Worm (Caenorhabditis elegans) whole organism, L1 larva: ENCODE measurements around the gene Y66D12A.19.

ENCODE experiments used
- C04F5.9 ChIP-seq: sonication (generic microtip); optimal IDR thresholded peaks from 2 replicates; lab custom pipeline; 2016; ENCODE audit warnings: missing genetic modification characterization, missing compliant biosample characterization
- C16A3.4 ChIP-seq: fragments of 150-350 bp; optimal IDR thresholded peaks from 2 replicates; lab custom pipeline; 2014; ENCODE audit warnings: missing biosample characterization, missing genetic modification characterization
- Y116A8C.19 ChIP-seq: sonication (generic microtip); optimal IDR thresholded peaks from 2 replicates; lab custom pipeline; 2016; ENCODE audit warnings: missing compliant biosample characterization, missing genetic modification characterization, borderline replicate concordance
- aha-1 ChIP-seq: fragments of 150-350 bp; optimal IDR thresholded peaks from 2 replicates; lab custom pipeline; 2014; ENCODE audit warnings: missing biosample characterization, missing genetic modification characterization
- ama-1 ChIP-seq: fragments of 150-350 bp; optimal IDR thresholded peaks from 2 replicates; lab custom pipeline; 2014
- blmp-1 ChIP-seq: fragments of 150-350 bp; optimal IDR thresholded peaks from 2 replicates; lab custom pipeline; 2014; ENCODE audit warnings: missing biosample characterization, missing genetic modification characterization
- ceh-8 ChIP-seq: fragments of 200-800 bp; sonication (Bioruptor generic); optimal IDR thresholded peaks from 2 replicates; lab custom pipeline; 2018; ENCODE audit warnings: mild to moderate bottlenecking, missing genetic modification characterization, moderate library complexity, missing compliant biosample characterization
- ces-1 ChIP-seq: fragments of 150-350 bp; optimal IDR thresholded peaks from 2 replicates; lab custom pipeline; 2014; ENCODE audit warnings: missing biosample characterization, missing genetic modification reagents, missing genetic modification characterization
- dpl-1 ChIP-seq, 3 experiments: fragments of 150-350 bp in 2 of 3; sonication (generic microtip) in 1 of 3; optimal IDR thresholded peaks; 2 replicates each; lab custom pipeline; 2014 to 2017; ENCODE audit warnings: missing biosample characterization in 3 of 3, missing genetic modification characterization in 3 of 3, missing genetic modification reagents in 3 of 3
- efl-1 ChIP-seq, 4 experiments: fragments of 150-350 bp; optimal IDR thresholded peaks in 3 of 4; peaks in 1 of 4; 1 replicate in 1 of 4; 2 replicates in 3 of 4; lab custom pipeline; 2014; ENCODE audit warnings: missing biosample characterization in 2 of 4, missing genetic modification characterization in 2 of 4, missing genetic modification reagents in 2 of 4
- efl-3 ChIP-seq: fragments of 200-800 bp; sonication (Bioruptor generic); optimal IDR thresholded peaks from 2 replicates; lab custom pipeline; 2018; ENCODE audit warnings: mild to moderate bottlenecking, missing genetic modification characterization, missing compliant biosample characterization
- egl-13 ChIP-seq: sonication (generic microtip); optimal IDR thresholded peaks from 2 replicates; lab custom pipeline; 2016; ENCODE audit warnings: missing genotype, missing genetic modification reagents, missing genetic modification characterization, missing compliant biosample characterization
- egl-27 ChIP-seq, 2 experiments: fragments of 150-350 bp in 1 of 2; sonication (generic microtip); optimal IDR thresholded peaks; 3 replicates each; lab custom pipeline; 2017 to 2018; ENCODE audit warnings: missing biosample characterization in 2 of 2, missing genetic modification characterization in 2 of 2, missing genetic modification reagents in 2 of 2
- fkh-10 ChIP-seq: sonication (generic microtip); optimal IDR thresholded peaks from 2 replicates; lab custom pipeline; 2017; ENCODE audit warnings: missing biosample characterization, missing genetic modification reagents, missing genetic modification characterization
- fkh-4 ChIP-seq: sonication (generic microtip); optimal IDR thresholded peaks from 2 replicates; lab custom pipeline; 2016; ENCODE audit warnings: missing compliant biosample characterization, missing genetic modification characterization, borderline replicate concordance
- hlh-17 ChIP-seq: fragments of 200-800 bp; sonication (Bioruptor generic); optimal IDR thresholded peaks from 2 replicates; lab custom pipeline; 2018; ENCODE audit warnings: missing genetic modification characterization, mild to moderate bottlenecking, missing compliant biosample characterization, moderate library complexity, borderline replicate concordance
- hlh-4 ChIP-seq: sonication (generic microtip); optimal IDR thresholded peaks from 2 replicates; lab custom pipeline; 2016; ENCODE audit warnings: mild to moderate bottlenecking, missing genetic modification characterization, missing compliant biosample characterization
- hpl-2 ChIP-seq: fragments of 150-350 bp; optimal IDR thresholded peaks from 2 replicates; lab custom pipeline; 2014; ENCODE audit warnings: missing biosample characterization, missing genetic modification reagents, missing genetic modification characterization
- isw-1 ChIP-seq: fragments of 200-800 bp; sonication (Bioruptor generic); IDR thresholded peaks from 2 replicates; pipeline ENCODE4 v1.3.6; 2022; ENCODE audit warnings: missing genetic modification characterization, missing compliant biosample characterization
- lin-13 ChIP-seq: fragments of 150-350 bp; optimal IDR thresholded peaks from 2 replicates; lab custom pipeline; 2014; ENCODE audit warnings: missing biosample characterization, missing genetic modification reagents, missing genetic modification characterization
- lin-15B ChIP-seq: fragments of 150-350 bp; sonication (generic microtip); optimal IDR thresholded peaks from 3 replicates; lab custom pipeline; 2014; ENCODE audit warnings: missing biosample characterization, missing genetic modification characterization
- lin-39 ChIP-seq: fragments of 150-350 bp; optimal IDR thresholded peaks from 2 replicates; lab custom pipeline; 2014; ENCODE audit warnings: missing biosample characterization, missing genetic modification reagents, missing genetic modification characterization
- mab-9 ChIP-seq: fragments of 200-800 bp; sonication (Bioruptor generic); IDR thresholded peaks from 2 replicates; pipeline ENCODE4 v1.3.6; 2022; ENCODE audit warnings: missing genetic modification reagents, missing genetic modification characterization, missing compliant biosample characterization
- mdl-1 ChIP-seq, 2 experiments: fragments of 150-350 bp; optimal IDR thresholded peaks; 2 replicates each; lab custom pipeline; 2014 to 2017; ENCODE audit warnings: missing biosample characterization in 2 of 2, missing genetic modification characterization in 2 of 2, inconsistent platforms in 1 of 2
- mep-1 ChIP-seq: fragments of 150-350 bp; optimal IDR thresholded peaks from 2 replicates; lab custom pipeline; 2014; ENCODE audit warnings: missing biosample characterization, missing genetic modification characterization
- nhr-12 ChIP-seq: sonication (generic microtip); optimal IDR thresholded peaks from 2 replicates; lab custom pipeline; 2017; ENCODE audit warnings: missing biosample characterization, missing genetic modification characterization
- nhr-19 ChIP-seq: fragments of 200-800 bp; sonication (Bioruptor generic); conservative IDR thresholded peaks from 2 replicates; pipeline ENCODE4 v1.3.6; 2022; ENCODE audit warnings: missing genetic modification characterization, missing compliant biosample characterization
- nhr-20 ChIP-seq: sonication (generic microtip); optimal IDR thresholded peaks from 2 replicates; lab custom pipeline; 2016; ENCODE audit warnings: mild to moderate bottlenecking, missing genetic modification characterization, missing compliant biosample characterization
- nhr-28 ChIP-seq: fragments of 150-350 bp; optimal IDR thresholded peaks from 2 replicates; lab custom pipeline; 2014; ENCODE audit warnings: missing biosample characterization, missing genetic modification characterization
- nhr-47 ChIP-seq: sonication (generic microtip); optimal IDR thresholded peaks from 2 replicates; lab custom pipeline; 2016; ENCODE audit warnings: mild to moderate bottlenecking, missing genetic modification characterization, moderate library complexity, missing compliant biosample characterization
- nhr-71 ChIP-seq: sonication (generic microtip); optimal IDR thresholded peaks from 2 replicates; lab custom pipeline; 2016; ENCODE audit warnings: mild to moderate bottlenecking, missing genetic modification characterization, moderate library complexity, missing compliant biosample characterization
- nhr-76 ChIP-seq: sonication (generic microtip); optimal IDR thresholded peaks from 2 replicates; lab custom pipeline; 2017; ENCODE audit warnings: missing biosample characterization, missing genetic modification characterization
- nhr-84 ChIP-seq: sonication (generic microtip); optimal IDR thresholded peaks from 2 replicates; lab custom pipeline; 2017; ENCODE audit warnings: missing biosample characterization, missing genetic modification characterization
- pqm-1 ChIP-seq: sonication (generic microtip); optimal IDR thresholded peaks from 3 replicates; lab custom pipeline; 2017; ENCODE audit warnings: missing biosample characterization, missing genetic modification characterization
- rnt-1 ChIP-seq: sonication (generic microtip); optimal IDR thresholded peaks from 2 replicates; lab custom pipeline; 2016; ENCODE audit warnings: mild to moderate bottlenecking, missing genetic modification characterization, moderate library complexity, missing compliant biosample characterization
- snpc-4 ChIP-seq: fragments of 150-350 bp; optimal IDR thresholded peaks from 2 replicates; lab custom pipeline; 2014; ENCODE audit warnings: missing biosample characterization, missing genetic modification characterization
- snu-23 ChIP-seq: sonication (generic microtip); optimal IDR thresholded peaks from 2 replicates; lab custom pipeline; 2016; ENCODE audit warnings: missing genetic modification characterization, missing compliant biosample characterization
- sox-4 ChIP-seq: sonication (generic microtip); optimal IDR thresholded peaks from 2 replicates; lab custom pipeline; 2016; ENCODE audit warnings: missing genetic modification characterization, missing compliant biosample characterization
- swsn-7 ChIP-seq: sonication (generic microtip); optimal IDR thresholded peaks from 2 replicates; lab custom pipeline; 2016; ENCODE audit warnings: missing genetic modification characterization, missing compliant biosample characterization
- tlp-1 ChIP-seq: fragments of 150-350 bp; optimal IDR thresholded peaks from 2 replicates; lab custom pipeline; 2014; ENCODE audit warnings: missing biosample characterization, missing genetic modification characterization
- unc-62 ChIP-seq: fragments of 150-350 bp; optimal IDR thresholded peaks from 2 replicates; lab custom pipeline; 2014; ENCODE audit warnings: missing biosample characterization, missing genetic modification reagents, missing genetic modification characterization
- unc-98 ChIP-seq: fragments of 200-800 bp; sonication (Bioruptor generic); IDR thresholded peaks from 2 replicates; pipeline ENCODE4 v1.3.6; 2022; ENCODE audit warnings: missing genetic modification characterization, missing compliant biosample characterization
- xbp-1 ChIP-seq: sonication (generic microtip); optimal IDR thresholded peaks from 2 replicates; lab custom pipeline; 2016; ENCODE audit warnings: missing genetic modification characterization, missing compliant biosample characterization
- zip-4 ChIP-seq: fragments of 200-800 bp; sonication (Bioruptor generic); optimal IDR thresholded peaks from 2 replicates; lab custom pipeline; 2018; ENCODE audit warnings: mild to moderate bottlenecking, missing genetic modification characterization, moderate library complexity, missing compliant biosample characterization
- ztf-4 ChIP-seq: fragments of 150-350 bp; optimal IDR thresholded peaks from 2 replicates; lab custom pipeline; 2014; ENCODE audit warnings: missing biosample characterization, missing genetic modification characterization

Y66D12A.19 gene

DNA sequence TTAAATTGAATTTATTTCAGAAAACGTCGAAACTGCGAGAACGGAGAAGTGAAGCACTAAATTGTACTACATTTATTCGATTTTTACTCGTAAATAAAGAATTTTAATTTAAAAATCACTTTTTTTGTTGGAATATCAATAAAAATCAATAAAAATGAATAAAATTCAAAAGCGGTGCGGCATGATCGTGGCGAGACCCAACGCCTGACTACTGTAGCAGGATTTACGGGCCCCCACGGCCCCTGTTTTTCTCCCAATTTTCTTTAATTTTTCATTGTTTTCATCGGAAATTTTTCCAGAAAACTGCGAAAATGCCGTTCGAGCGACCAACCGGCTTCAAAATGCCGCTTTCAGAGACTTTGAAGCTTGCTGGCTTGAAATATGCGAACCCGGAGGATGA lies at the start of gene Y66D12A.19:
Gene Y66D12A.19 (plus strand): TSS at position 266 of the 400 bp plus-strand sequence.
- TF ChIP-seq ama-1 (lab: Kevin White, UChicago) (no peak), aha-1 (tag; lab: Kevin White, UChicago) (no peak), lin-15B (tag; lab: Kevin White, UChicago) (no peak), xbp-1 (tag; lab: Kevin White, UChicago) (no peak), dpl-1 (GFP tag; optimal IDR thresholded peaks at IDR 0.05; lab: Kevin White, UChicago) (no peak), mep-1 (tag; lab: Kevin White, UChicago) (no peak)

DNA sequence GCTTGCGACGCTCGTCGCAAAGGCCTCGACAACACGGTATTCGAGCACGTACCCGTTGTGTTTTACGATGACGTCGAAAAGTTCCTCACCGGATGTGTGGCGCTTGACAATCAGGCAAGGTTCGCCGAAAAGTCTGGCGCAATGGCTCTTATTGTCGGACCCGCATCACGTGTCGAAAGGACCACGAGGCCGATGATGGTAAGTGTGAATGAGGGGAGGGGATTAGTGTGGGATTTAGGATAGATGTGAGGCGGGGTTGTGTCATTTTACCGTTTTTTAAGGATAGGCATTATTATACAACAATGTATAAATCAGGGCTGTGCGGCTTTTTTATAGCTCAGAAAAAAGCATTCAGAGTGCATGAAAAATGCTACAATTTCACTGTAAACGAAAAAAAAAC lies 49.1 kb upstream of the Y66D12A.19 start:
- TF ChIP-seq blmp-1 (tag; lab: Kevin White, UChicago) (no peak), snu-23 (no peak), zip-4 (GFP tag; lab: Kevin White, UChicago) (no peak), sox-4 (no peak), efl-1 (optimal IDR thresholded peaks at IDR 0.05; lab: Kevin White, UChicago) (no peak), efl-1 (GFP tag; optimal IDR thresholded peaks at IDR 0.05 in 1 of 2; lab: Kevin White, UChicago) (peak in 1 of 2 experiments; percentile 12), xbp-1 (tag; lab: Kevin White, UChicago) (no peak)
- TF ChIP-seq, all 84 proteins: peak for 1

DNA sequence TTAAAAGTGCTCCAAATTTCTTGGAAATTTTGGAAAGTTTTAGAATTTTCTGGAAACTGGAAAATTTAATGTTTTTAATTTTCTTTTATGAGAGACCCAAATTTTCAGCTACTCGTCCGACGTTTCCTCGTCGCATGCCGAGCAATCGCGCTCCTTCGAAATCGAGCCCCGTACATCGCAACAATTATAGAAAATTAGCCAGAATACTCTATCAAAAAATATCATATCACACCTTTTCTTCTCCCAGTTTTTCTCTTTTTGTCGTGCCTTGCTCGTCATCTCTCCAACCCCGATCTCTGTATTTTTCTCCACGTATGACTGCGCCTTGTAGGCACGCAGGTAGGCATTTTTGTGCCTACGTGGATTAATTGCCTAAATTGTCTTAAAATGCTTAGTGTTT lies 46.5 kb upstream of the Y66D12A.19 start:
- TF ChIP-seq efl-1 (optimal IDR thresholded peaks at IDR 0.05; lab: Kevin White, UChicago) = no peak
- peak in 1 of 2 experiments; percentile 65 for TF ChIP-seq efl-1 (GFP tag; optimal IDR thresholded peaks at IDR 0.05 in 1 of 2; lab: Kevin White, UChicago)
- TF ChIP-seq egl-13 (tag; lab: Kevin White, UChicago) = no peak

DNA sequence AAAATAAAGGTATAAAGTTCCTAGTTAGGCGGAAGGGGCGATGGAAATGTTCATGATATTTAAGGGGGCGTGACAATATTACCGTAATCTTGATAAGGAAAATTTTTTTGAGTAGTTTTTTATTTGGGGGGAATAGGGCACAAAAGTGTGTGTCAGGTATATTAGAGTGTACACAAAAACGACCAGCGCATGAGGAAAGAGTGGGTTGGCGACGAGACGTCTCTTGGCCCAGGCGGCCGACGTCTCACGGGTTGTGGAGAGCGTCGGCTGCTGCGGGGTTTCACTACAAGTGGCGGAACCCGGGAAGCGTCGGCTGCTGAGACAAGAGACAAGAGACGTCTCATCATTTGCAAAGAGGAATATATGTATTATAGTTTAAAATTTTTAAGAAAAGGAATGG lies 45.2 kb upstream of the Y66D12A.19 start:
- TF ChIP-seq lin-13 = peak; percentile 93
- no peak for TF ChIP-seq nhr-12 (tag; lab: Kevin White, UChicago)
- TF ChIP-seq fkh-10 (GFP tag; lab: Kevin White, UChicago) = no peak
- TF ChIP-seq rnt-1 = peak; percentile 29
- TF ChIP-seq mdl-1 (tag; optimal IDR thresholded peaks at IDR 0.05; lab: Kevin White, UChicago) = no peak
- no peak for TF ChIP-seq efl-3
- peak; percentile 48 for TF ChIP-seq nhr-71
- TF ChIP-seq nhr-47 (tag; lab: Kevin White, UChicago) = peak; percentile 46
- TF ChIP-seq swsn-7 (tag; lab: Kevin White, UChicago) = peak; percentile 48
- no peak for TF ChIP-seq nhr-28 (tag; lab: Kevin White, UChicago)
- TF ChIP-seq lin-15B (tag; lab: Kevin White, UChicago) = peak; percentile 10
- TF ChIP-seq snpc-4 = peak; percentile 98
- no peak for TF ChIP-seq Y116A8C.19 (tag; lab: Kevin White, UChicago)
- TF ChIP-seq zip-4 (GFP tag; lab: Kevin White, UChicago) = peak; percentile 19
- no peak for TF ChIP-seq unc-62 (GFP tag; lab: Kevin White, UChicago)
- no peak for TF ChIP-seq fkh-4 (tag; lab: Kevin White, UChicago)
- peak; percentile 42; the same call in 1 of the 2 replicates for TF ChIP-seq mab-9 (GFP tag; lab: Robert Waterston, UW)
- no peak for TF ChIP-seq isw-1
- TF ChIP-seq tlp-1 = no peak
- TF ChIP-seq xbp-1 (tag; lab: Kevin White, UChicago) = peak; percentile 25
- TF ChIP-seq ztf-4 (tag; lab: Kevin White, UChicago) = no peak
- no peak for TF ChIP-seq hlh-17
- no peak for TF ChIP-seq unc-98 (GFP tag; lab: Robert Waterston, UW)
- no peak for TF ChIP-seq mep-1 (tag; lab: Kevin White, UChicago)
- TF ChIP-seq lin-39 (tag; lab: Kevin White, UChicago) = no peak
- no peak for TF ChIP-seq hpl-2 (GFP tag; lab: Kevin White, UChicago)
- TF ChIP-seq C16A3.4 (tag; lab: Kevin White, UChicago) = no peak
- no peak for TF ChIP-seq dpl-1 (GFP tag; optimal IDR thresholded peaks at IDR 0.05; lab: Kevin White, UChicago)
- TF ChIP-seq efl-1 (optimal IDR thresholded peaks at IDR 0.05; lab: Kevin White, UChicago) = no peak
- TF ChIP-seq efl-1 (GFP tag; optimal IDR thresholded peaks at IDR 0.05 in 1 of 2; lab: Kevin White, UChicago) = no peak
- no peak for TF ChIP-seq nhr-19
- TF ChIP-seq nhr-84 = no peak
- TF ChIP-seq sox-4 = no peak
- TF ChIP-seq ceh-8 (GFP tag; lab: Kevin White, UChicago) = no peak
- peak; percentile 25 for TF ChIP-seq nhr-20 (tag; lab: Kevin White, UChicago)
- no peak for TF ChIP-seq pqm-1 (tag; lab: Kevin White, UChicago)
- no peak for TF ChIP-seq nhr-76 (tag; lab: Kevin White, UChicago)
- TF ChIP-seq C04F5.9 (tag; lab: Kevin White, UChicago) = no peak
- no peak for TF ChIP-seq hlh-4 (tag; lab: Kevin White, UChicago)
- no peak for TF ChIP-seq ces-1
- TF ChIP-seq egl-27 (tag; optimal IDR thresholded peaks at IDR 0.05; lab: Kevin White, UChicago) = no peak
